Worm (Caenorhabditis elegans) whole organism, L4 larva: Measurements from ENCODE around the gene ndus-8.

Experiments used
- fkh-10 ChIP-seq: fragments of 150-350 bp; optimal IDR thresholded peaks from 2 replicates; lab custom pipeline; 2014; ENCODE audit warnings: missing biosample characterization, missing genetic modification reagents, missing genetic modification characterization
- lin-39 ChIP-seq: fragments of 150-350 bp; optimal IDR thresholded peaks from 2 replicates; lab custom pipeline; 2014; ENCODE audit warnings: missing biosample characterization, missing genetic modification reagents, missing genetic modification characterization
- lir-3 ChIP-seq: sonication (generic microtip); optimal IDR thresholded peaks from 2 replicates; lab custom pipeline; 2016; ENCODE audit warnings: mild to moderate bottlenecking, missing genetic modification characterization, missing compliant biosample characterization
- lsy-2 ChIP-seq, 2 experiments: fragments of 150-350 bp in 1 of 2; sonication (generic microtip) in 1 of 2; optimal IDR thresholded peaks; 2 replicates each; lab custom pipeline; 2014 to 2017; ENCODE audit warnings: missing biosample characterization in 2 of 2, missing genetic modification characterization in 2 of 2
- nhr-11 ChIP-seq: fragments of 150-350 bp; optimal IDR thresholded peaks from 2 replicates; lab custom pipeline; 2014; ENCODE audit warnings: missing biosample characterization, missing genetic modification characterization
- nhr-25 ChIP-seq: sonication (generic microtip); optimal IDR thresholded peaks from 2 replicates; lab custom pipeline; 2017; ENCODE audit warnings: missing genetic modification characterization, mild to moderate bottlenecking, missing compliant biosample characterization, antibody characterized with exemption, moderate library complexity, borderline replicate concordance; ENCODE audit not compliant: insufficient read depth
- pha-4 ChIP-seq, 2 experiments: fragments of 150-350 bp in 1 of 2; fragments of 200-800 bp in 1 of 2; sonication (Bioruptor generic) in 1 of 2; IDR thresholded peaks in 1 of 2; optimal IDR thresholded peaks in 1 of 2; 2 replicates each; pipeline versions ENCODE4 v1.3.6 to Lab custom; 2014 to 2022; ENCODE audit warnings: missing genetic modification characterization in 2 of 2, missing genetic modification reagents in 2 of 2, missing biosample characterization in 1 of 2, missing compliant biosample characterization in 1 of 2
- set-16 ChIP-seq: fragments of 200-800 bp; sonication (Bioruptor generic); IDR thresholded peaks from 2 replicates; pipeline ENCODE4 v1.3.6; 2022; ENCODE audit warnings: missing genetic modification reagents, missing genetic modification characterization, missing compliant biosample characterization
- tag-97 ChIP-seq: fragments of 200-800 bp; sonication (Bioruptor generic); IDR thresholded peaks from 2 replicates; pipeline ENCODE4 v1.3.6; 2022; ENCODE audit warnings: missing genetic modification characterization, missing compliant biosample characterization
- unc-62 ChIP-seq, 3 experiments: fragments of 150-350 bp in 1 of 3; sonication (generic microtip); optimal IDR thresholded peaks in 2 of 3; peaks in 1 of 3; 1 replicate in 1 of 3; 2 replicates in 2 of 3; lab custom pipeline; 2014 to 2017; ENCODE audit warnings: missing biosample characterization in 3 of 3, missing genetic modification characterization in 3 of 3, missing genetic modification reagents in 3 of 3, missing genotype in 1 of 3
- zip-11 ChIP-seq: fragments of 200-800 bp; sonication (Bioruptor generic); IDR thresholded peaks from 2 replicates; pipeline ENCODE4 v1.3.6; 2022; ENCODE audit warnings: missing genetic modification characterization, missing compliant biosample characterization

DNA sequence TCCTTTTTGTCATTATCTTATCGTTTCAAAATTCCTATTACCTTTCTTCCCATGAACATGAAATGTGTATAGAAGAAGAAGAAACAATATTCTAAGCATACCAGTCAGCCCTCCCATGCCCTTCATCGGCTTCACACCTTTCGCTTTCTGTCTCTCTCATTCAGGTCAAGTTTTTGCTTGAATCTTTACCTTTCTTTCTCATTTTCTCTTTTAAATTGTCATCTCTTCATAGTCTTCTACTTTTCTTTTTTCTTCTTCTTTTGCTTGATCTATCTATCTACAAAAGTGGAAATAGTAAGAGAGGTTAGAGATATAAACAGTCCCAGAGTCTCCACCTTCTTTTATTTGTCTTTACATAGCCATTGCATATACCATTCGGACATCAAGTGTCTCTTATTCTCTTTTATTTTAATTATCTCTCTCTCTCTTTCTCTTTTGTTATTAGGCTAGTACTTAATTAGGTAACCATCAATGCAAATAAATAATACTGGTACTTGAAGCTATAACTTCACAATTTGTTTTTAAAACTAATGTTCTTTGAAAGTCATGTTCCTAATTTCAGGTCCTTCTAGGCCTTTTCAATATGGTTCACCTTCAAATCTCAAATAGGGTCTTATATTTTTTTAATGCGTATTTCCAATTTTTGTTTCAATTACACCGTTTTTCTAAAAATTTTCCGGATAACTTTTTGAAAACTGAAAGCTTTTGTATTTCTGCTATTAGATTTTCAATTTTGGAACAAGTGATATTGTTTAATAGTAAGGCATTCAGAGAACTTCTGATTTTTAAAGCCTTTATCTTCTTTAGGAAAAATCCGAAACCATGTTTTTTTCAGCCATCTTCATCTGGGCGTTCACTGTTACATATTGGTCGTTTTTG is 32.4 kb downstream of the ndus-8 start, which contains the start of gene dpy-31:
- TF ChIP-seq zip-11 (GFP tag; lab: Robert Waterston, UW) (no peak), lir-3 (tag; lab: Kevin White, UChicago) (no peak), fkh-10 (GFP tag; lab: Kevin White, UChicago) (no peak), nhr-11 (tag; lab: Kevin White, UChicago) (no peak), lsy-2 (tag; optimal IDR thresholded peaks at IDR 0.05; lab: Kevin White, UChicago) (peak in 1 of 2 experiments; percentile 44), nhr-25 (tag; lab: Kevin White, UChicago) (peak; percentile 64), unc-62 (GFP tag; optimal IDR thresholded peaks at IDR 0.05 in 1 of 2; lab: Kevin White, UChicago) (peak in 1 of 2 experiments; percentile 95), unc-62 (tag; optimal IDR thresholded peaks at IDR 0.05; lab: Kevin White, UChicago) (no peak), set-16 (GFP tag; lab: Robert Waterston, UW) (no peak), pha-4 (GFP tag; IDR thresholded peaks at IDR 0.05; lab: Robert Waterston, UW) (no peak), pha-4 (tag; optimal IDR thresholded peaks at IDR 0.05; lab: Kevin White, UChicago) (no peak), tag-97 (GFP tag; lab: Robert Waterston, UW) (no peak), lin-39 (tag; lab: Kevin White, UChicago) (no peak)
